Worm (Caenorhabditis elegans): ENCODE measurements around the gene C15C8.7.

DNA sequence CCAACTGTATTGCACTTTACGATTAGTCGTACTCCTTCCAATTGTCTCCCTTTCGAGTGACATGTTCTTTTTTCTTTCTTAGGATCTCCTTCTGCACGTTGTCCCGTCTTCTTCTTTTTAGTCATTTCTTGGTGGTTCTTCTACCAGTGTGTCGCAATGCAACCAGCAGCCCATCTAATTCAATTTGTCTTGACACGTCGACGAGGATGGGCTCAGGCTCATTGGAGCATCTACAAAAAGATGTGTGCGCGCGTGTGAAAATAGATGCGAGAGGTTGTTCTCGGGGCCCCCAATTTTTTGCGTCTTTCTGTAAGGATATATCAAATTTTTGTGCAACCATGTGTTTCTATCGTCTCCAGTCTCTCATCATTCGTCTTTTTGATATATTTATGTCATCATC lies 43.2 kb downstream of the C15C8.7 start:
- TF ChIP-seq ets-7 (tag; optimal IDR thresholded peaks at IDR 0.05) (no peak), aly-1 (tag; optimal IDR thresholded peaks at IDR 0.05) (no peak), tbx-37 (GFP tag; conservative IDR thresholded peaks at IDR 0.05) (no peak), ceh-13 (GFP tag; optimal IDR thresholded peaks at IDR 0.05) (no peak), tra-4 (tag; optimal IDR thresholded peaks at IDR 0.05) (no peak), sea-1 (GFP tag; conservative IDR thresholded peaks at IDR 0.05) (no peak), ceh-36 (tag; optimal IDR thresholded peaks at IDR 0.05) (no peak), ama-1 (optimal IDR thresholded peaks at IDR 0.05) (no peak), hmg-4 (GFP tag; optimal IDR thresholded peaks at IDR 0.05) (no peak), F13C5.2 (tag; optimal IDR thresholded peaks at IDR 0.05) (no peak), hnd-1 (tag; optimal IDR thresholded peaks at IDR 0.05) (no peak), tbx-11 (GFP tag; IDR thresholded peaks at IDR 0.05) (no peak)

All from whole organism, early embryonic.